Worm (Caenorhabditis elegans): ENCODE data around the gene oac-15.

oac-15 gene

ce11 chrV:16209837-16210236, at the start of gene oac-15:
Gene oac-15 (minus strand): TSS chrV:16209937.
- TF ChIP-seq nhr-12 (tag; optimal IDR thresholded peaks at IDR 0.05), result no peak
- no peak for TF ChIP-seq nhr-25 (tag; optimal IDR thresholded peaks at IDR 0.05)
- TF ChIP-seq eor-1 (tag; optimal IDR thresholded peaks at IDR 0.05), result no peak
- no peak for TF ChIP-seq mml-1 (tag; optimal IDR thresholded peaks at IDR 0.05)
- TF ChIP-seq lin-15B (tag; optimal IDR thresholded peaks at IDR 0.05), result no peak
- TF ChIP-seq nhr-43 (tag; optimal IDR thresholded peaks at IDR 0.05; ENCODE audit: poor library complexity, severe bottlenecking), result no peak
- TF ChIP-seq ceh-16 (tag; optimal IDR thresholded peaks at IDR 0.05), result no peak
- TF ChIP-seq fkh-2 (tag; optimal IDR thresholded peaks at IDR 0.05), result no peak
- no peak for TF ChIP-seq lin-39 (tag; optimal IDR thresholded peaks at IDR 0.05)
- TF ChIP-seq jun-1 (tag; optimal IDR thresholded peaks at IDR 0.05), result no peak
- TF ChIP-seq nhr-237 (tag; optimal IDR thresholded peaks at IDR 0.05), result no peak
- TF ChIP-seq unc-62 (GFP tag; optimal IDR thresholded peaks at IDR 0.05), result no peak
- no peak for TF ChIP-seq ceh-9 (tag; optimal IDR thresholded peaks at IDR 0.05)
- TF ChIP-seq nhr-77 (tag; optimal IDR thresholded peaks at IDR 0.05), result no peak
- no peak for TF ChIP-seq zag-1 (tag; optimal IDR thresholded peaks at IDR 0.05)
- no peak for TF ChIP-seq lsy-12 (tag; optimal IDR thresholded peaks at IDR 0.05)
- no peak for TF ChIP-seq nhr-76 (tag; optimal IDR thresholded peaks at IDR 0.05)
- TF ChIP-seq nhr-11 (tag; optimal IDR thresholded peaks at IDR 0.05), result no peak
- TF ChIP-seq egl-27 (tag; optimal IDR thresholded peaks at IDR 0.05), result no peak
- no peak for TF ChIP-seq hmg-11 (tag; optimal IDR thresholded peaks at IDR 0.05)

ce11 chrV:16258142-16258541, 48.4 kb upstream of the oac-15 start, which contains the start of gene nhr-218:
Gene nhr-218 (plus strand): TSS chrV:16258442.
- no peak for TF ChIP-seq egl-27 (tag; optimal IDR thresholded peaks at IDR 0.05)

DNA sequence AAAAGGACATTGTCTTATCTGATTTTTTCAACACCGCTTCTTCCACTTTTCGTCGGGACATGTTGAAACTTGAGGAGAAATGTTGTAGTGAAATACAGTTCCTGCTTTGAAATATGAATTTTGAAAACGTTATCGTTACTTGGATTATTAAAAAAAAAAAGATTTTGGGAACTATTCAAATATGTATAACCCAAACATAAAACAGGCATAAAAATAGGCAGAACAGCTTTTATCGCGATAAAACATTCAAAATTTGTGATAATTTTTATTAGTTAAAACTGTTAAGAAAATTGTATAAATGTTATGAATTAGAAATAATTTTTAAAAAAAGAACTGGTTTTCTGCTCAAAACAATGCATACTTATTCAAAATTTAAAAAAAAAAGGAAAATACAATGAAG, 46.7 kb upstream of the oac-15 start, which contains the start of gene bgnt-1.3:
TSS of gene bgnt-1.3 (minus strand) at position 101 of the 400 bp plus-strand sequence.
- no peak for TF ChIP-seq elt-1 (tag; optimal IDR thresholded peaks at IDR 0.05)
- TF ChIP-seq ceh-28 (tag; optimal IDR thresholded peaks at IDR 0.05), result no peak
- TF ChIP-seq R02D3.7 (tag; optimal IDR thresholded peaks at IDR 0.05), result no peak

DNA sequence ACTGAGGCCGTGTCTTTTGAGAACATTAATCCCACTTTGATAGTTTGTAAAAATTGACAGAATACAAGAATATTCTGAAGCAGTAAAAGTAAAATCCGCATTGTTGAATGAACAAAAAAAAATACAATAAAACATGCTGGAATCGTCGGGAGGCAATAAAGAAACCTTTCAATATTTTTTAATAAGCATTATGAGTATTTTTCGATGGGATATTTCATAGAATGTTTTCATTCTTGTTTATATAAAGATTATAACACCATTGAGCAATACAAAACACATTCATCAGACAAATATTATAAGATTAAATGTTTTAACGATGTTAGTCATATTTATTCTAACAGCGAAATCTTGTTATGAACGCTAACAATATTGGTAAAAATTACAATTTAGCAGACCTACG, 44.0 kb upstream of the oac-15 start, which contains the start of gene gcy-20:
TSS of gene gcy-20 (minus strand) at position 101 of the 400 bp plus-strand sequence.
- TF ChIP-seq fkh-2 (tag; optimal IDR thresholded peaks at IDR 0.05) (no peak), ceh-9 (tag; optimal IDR thresholded peaks at IDR 0.05) (no peak)

DNA sequence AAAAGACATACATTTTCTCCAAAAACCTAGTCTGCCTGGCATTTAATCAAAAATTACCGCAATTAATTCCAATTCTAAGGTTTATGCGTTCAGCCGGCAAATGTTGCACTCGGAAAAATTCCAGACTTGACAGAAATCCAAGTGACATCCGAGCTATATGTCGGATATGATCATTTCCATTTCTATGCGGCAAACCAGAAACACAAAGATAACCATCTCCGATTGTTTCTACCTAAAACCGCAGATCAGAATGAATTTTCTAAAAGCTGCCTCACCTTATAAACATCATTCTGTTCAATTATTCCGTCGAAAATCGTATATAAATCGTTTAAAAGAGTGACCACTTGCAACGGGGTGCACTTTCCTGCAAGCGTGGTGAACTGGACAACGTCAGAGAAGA, 39.4 kb upstream of the oac-15 start:
- no peak for TF ChIP-seq ceh-16 (tag; optimal IDR thresholded peaks at IDR 0.05)

DNA sequence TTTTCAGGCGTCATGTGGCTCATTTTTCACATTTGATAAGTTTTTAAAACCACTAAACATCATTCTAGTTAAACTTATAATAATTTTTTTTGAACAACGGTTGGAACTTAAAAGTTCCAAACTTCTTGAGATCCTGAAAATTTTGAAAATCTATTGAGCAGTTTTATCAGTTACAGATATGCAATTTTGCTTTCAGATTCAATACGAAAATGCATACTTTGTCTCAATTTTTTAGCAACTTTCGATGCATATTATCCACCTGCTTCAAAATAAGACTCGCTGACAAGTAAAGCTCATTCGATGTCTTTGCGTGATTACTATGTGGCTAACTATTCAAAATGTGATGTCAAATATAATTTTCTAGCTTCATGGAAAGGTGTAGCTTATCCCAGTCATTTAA, 36.8 kb upstream of the oac-15 start, which contains the start of gene srh-95:
TSS of gene srh-95 (plus strand) at position 301 of the 400 bp plus-strand sequence.
- no peak for TF ChIP-seq sea-2 (GFP tag; optimal IDR thresholded peaks at IDR 0.05)
- TF ChIP-seq elt-3 (tag; optimal IDR thresholded peaks at IDR 0.05), result no peak
- no peak for TF ChIP-seq mml-1 (tag; optimal IDR thresholded peaks at IDR 0.05)
- TF ChIP-seq egl-27 (tag; optimal IDR thresholded peaks at IDR 0.05), result no peak

ce11 chrV:16244078-16244477, 34.3 kb upstream of the oac-15 start, which contains the start of gene srh-104:
Gene srh-104 (minus strand): TSS chrV:16244178.
- TF ChIP-seq unc-62 (GFP tag; optimal IDR thresholded peaks at IDR 0.05) (no peak), ztf-4 (tag; optimal IDR thresholded peaks at IDR 0.05) (no peak), fos-1 (tag; optimal IDR thresholded peaks at IDR 0.05) (no peak), ceh-82 (tag; optimal IDR thresholded peaks at IDR 0.05) (no peak), nhr-23 (tag; optimal IDR thresholded peaks at IDR 0.05) (no peak), snpc-4 (tag; optimal IDR thresholded peaks at IDR 0.05) (no peak), lin-15B (tag; optimal IDR thresholded peaks at IDR 0.05) (no peak), zag-1 (tag; optimal IDR thresholded peaks at IDR 0.05) (no peak), egl-27 (tag; optimal IDR thresholded peaks at IDR 0.05) (no peak), nhr-67 (tag; optimal IDR thresholded peaks at IDR 0.05) (no peak), eor-1 (tag; optimal IDR thresholded peaks at IDR 0.05) (no peak), nhr-11 (tag; optimal IDR thresholded peaks at IDR 0.05) (no peak), nhr-237 (tag; optimal IDR thresholded peaks at IDR 0.05) (no peak), nhr-12 (tag; optimal IDR thresholded peaks at IDR 0.05) (no peak), egl-5 (tag; optimal IDR thresholded peaks at IDR 0.05) (no peak), hmg-11 (tag; optimal IDR thresholded peaks at IDR 0.05) (no peak), nhr-76 (tag; optimal IDR thresholded peaks at IDR 0.05) (no peak)

All from whole organism, L3 larva.